Fruit fly (Drosophila melanogaster) whole organism, pupa: Measurements from ENCODE around the gene MTF-1.

Experiments
- Ets98B ChIP-seq: fragments of 200-800 bp; sonication (Bioruptor generic); IDR thresholded peaks from 2 replicates; pipeline ENCODE4 v1.3.6; 2022; ENCODE audit warnings: missing biosample characterization, missing genetic modification characterization
- fd96Ca ChIP-seq: fragments of 200-800 bp; sonication (Bioruptor generic); IDR thresholded peaks from 3 replicates; pipeline ENCODE4 v1.3.6; 2022; ENCODE audit warnings: missing biosample characterization, missing genetic modification characterization

- TF ChIP-seq fd96Ca (GFP tag; lab: Robert Waterston, UW) (no peak), Ets98B (GFP tag; lab: Robert Waterston, UW) (no peak)
Observed at dm6 chr3L:9467267-9467666, 37.2 kb downstream of the MTF-1 start.
